Fruit fly (Drosophila melanogaster): ENCODE data around the gene Ctu2.

DNA sequence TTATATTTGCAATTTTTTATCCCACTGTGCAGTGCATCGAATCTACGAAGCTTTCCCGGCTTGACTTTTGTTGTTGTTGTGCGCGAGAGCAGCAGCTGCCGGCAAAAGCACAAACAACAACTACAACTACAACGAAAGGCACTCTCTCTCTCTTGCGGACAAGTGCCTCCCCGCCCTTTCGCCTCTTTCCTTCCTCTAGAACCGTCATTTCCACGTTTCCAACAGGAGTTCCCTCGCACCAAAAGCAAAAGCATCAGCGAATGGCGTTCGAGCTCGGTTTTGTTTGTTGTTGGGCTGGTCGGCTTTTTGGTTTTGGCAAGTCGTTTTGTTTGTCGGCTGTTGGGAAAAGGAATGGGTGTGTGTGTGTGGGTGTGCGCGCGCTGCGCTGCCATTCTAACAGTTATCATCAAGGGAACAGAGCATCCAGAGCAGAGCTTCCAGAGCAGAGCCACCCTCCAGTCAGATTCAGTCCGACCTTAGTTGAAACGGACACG lies 29.2 kb downstream of the Ctu2 start, which contains the start of gene tj:
- TF ChIP-seq CG8478 (optimal IDR thresholded peaks at IDR 0.05): no peak
- no peak for TF ChIP-seq CTCF (optimal IDR thresholded peaks at IDR 0.05)
